Fruit fly (Drosophila melanogaster) whole organism, embryonic: ENCODE measurements around the gene cic.

Experiments
- Antp ChIP-seq: fragments of 200-800 bp; sonication (Bioruptor generic); optimal IDR thresholded peaks from 3 replicates; lab custom pipeline; 2016; ENCODE audit warnings: missing biosample characterization, missing genetic modification characterization
- Bgb ChIP-seq: fragments of 200-800 bp; sonication (Bioruptor generic); IDR thresholded peaks from 2 replicates; pipeline ENCODE4 v1.3.6; 2022; ENCODE audit warnings: missing biosample characterization, missing genetic modification characterization; ENCODE audit not compliant: partially characterized antibody
- CG11504 ChIP-seq: fragments of 200-800 bp; sonication (Bioruptor generic); optimal IDR thresholded peaks from 3 replicates; lab custom pipeline; 2019; ENCODE audit warnings: missing biosample characterization, mild to moderate bottlenecking, missing genetic modification characterization, moderate library complexity
- CG12391 ChIP-seq: fragments of 200-800 bp; sonication (Bioruptor generic); optimal IDR thresholded peaks from 3 replicates; lab custom pipeline; 2018; ENCODE audit warnings: missing biosample characterization, mild to moderate bottlenecking, missing genetic modification characterization, moderate library complexity
- CG13123 ChIP-seq: fragments of 200-800 bp; sonication (Bioruptor generic); optimal IDR thresholded peaks from 2 replicates; lab custom pipeline; 2016; ENCODE audit warnings: missing biosample characterization, missing genetic modification characterization
- CG17328 ChIP-seq: fragments of 200-800 bp; sonication (Bioruptor generic); IDR thresholded peaks from 2 replicates; pipeline ENCODE4 v1.3.6; 2022; ENCODE audit warnings: missing biosample characterization, missing genetic modification characterization
- CG2116 ChIP-seq: fragments of 200-800 bp; sonication (Bioruptor generic); optimal IDR thresholded peaks from 3 replicates; lab custom pipeline; 2018; ENCODE audit warnings: missing biosample characterization, mild to moderate bottlenecking, missing genetic modification characterization
- CG32772 ChIP-seq: fragments of 200-800 bp; sonication (Bioruptor generic); IDR thresholded peaks from 2 replicates; pipeline ENCODE4 v1.3.6; 2022; ENCODE audit warnings: missing biosample characterization, missing genetic modification characterization
- CG33213 ChIP-seq: fragments of 200-800 bp; sonication (Bioruptor generic); optimal IDR thresholded peaks from 3 replicates; lab custom pipeline; 2016; ENCODE audit warnings: missing biosample characterization, missing genetic modification characterization
- CG6175 ChIP-seq: fragments of 200-800 bp; sonication (Bioruptor generic); IDR thresholded peaks from 3 replicates; pipeline ENCODE4 v1.3.6; 2022; ENCODE audit warnings: missing biosample characterization, missing genetic modification characterization
- CG6813 ChIP-seq: fragments of 200-800 bp; sonication (Bioruptor generic); optimal IDR thresholded peaks from 2 replicates; lab custom pipeline; 2017; ENCODE audit warnings: missing biosample characterization, missing genetic modification characterization, mild to moderate bottlenecking, moderate library complexity, missing genetic modification reagents
- CG8478 ChIP-seq: fragments of >200 bp; optimal IDR thresholded peaks from 2 replicates; lab custom pipeline; 2018
- Camta ChIP-seq: fragments of 200-800 bp; sonication (Bioruptor generic); optimal IDR thresholded peaks from 2 replicates; lab custom pipeline; 2016; ENCODE audit warnings: missing biosample characterization, missing genetic modification characterization
- Dek ChIP-seq: fragments of 200-800 bp; sonication (Bioruptor generic); optimal IDR thresholded peaks from 3 replicates; lab custom pipeline; 2019; ENCODE audit warnings: missing biosample characterization, mild to moderate bottlenecking, missing genetic modification characterization, moderate library complexity
- HmgD ChIP-seq: fragments of 200-800 bp; sonication (Bioruptor generic); optimal IDR thresholded peaks from 3 replicates; lab custom pipeline; 2016; ENCODE audit warnings: missing biosample characterization, missing genetic modification characterization
- HmgZ ChIP-seq: fragments of 200-800 bp; sonication (Bioruptor generic); optimal IDR thresholded peaks from 2 replicates; lab custom pipeline; 2018; ENCODE audit warnings: missing biosample characterization, mild to moderate bottlenecking, missing genetic modification characterization
- Hr3 ChIP-seq: fragments of 200-800 bp; sonication (Bioruptor generic); optimal IDR thresholded peaks from 3 replicates; lab custom pipeline; 2016; ENCODE audit warnings: missing biosample characterization, missing genetic modification characterization
- MTF-1 ChIP-seq: fragments of 200-800 bp; sonication (Bioruptor generic); optimal IDR thresholded peaks from 2 replicates; lab custom pipeline; 2018; ENCODE audit warnings: missing biosample characterization, mild to moderate bottlenecking, missing genetic modification characterization, borderline replicate concordance
- Meics ChIP-seq: fragments of 200-800 bp; sonication (Bioruptor generic); optimal IDR thresholded peaks from 2 replicates; lab custom pipeline; 2017; ENCODE audit warnings: missing biosample characterization, mild to moderate bottlenecking, missing genetic modification characterization
- Oaz ChIP-seq: fragments of 200-800 bp; sonication (Bioruptor generic); IDR thresholded peaks from 2 replicates; pipeline ENCODE4 v1.3.6; 2022; ENCODE audit warnings: missing biosample characterization, missing genetic modification characterization
- Oli ChIP-seq: fragments of 200-800 bp; sonication (Bioruptor generic); optimal IDR thresholded peaks from 2 replicates; lab custom pipeline; 2018; ENCODE audit warnings: missing biosample characterization, mild to moderate bottlenecking, missing genetic modification characterization, moderate library complexity
- Pdp1 ChIP-seq, 2 experiments: fragments of 200-800 bp; sonication (Bioruptor generic); optimal IDR thresholded peaks; 3 replicates each; lab custom pipeline; 2016; ENCODE audit warnings: missing biosample characterization in 2 of 2, missing genetic modification characterization in 2 of 2, mild to moderate bottlenecking in 1 of 2, moderate library complexity in 1 of 2
- Sox100B ChIP-seq: fragments of 200-800 bp; sonication (Bioruptor generic); optimal IDR thresholded peaks from 3 replicates; lab custom pipeline; 2018; ENCODE audit warnings: missing biosample characterization, mild to moderate bottlenecking, missing genetic modification characterization
- Tbp ChIP-seq: fragments of >200 bp; optimal IDR thresholded peaks from 2 replicates; lab custom pipeline; 2018; ENCODE audit warnings: missing biosample characterization, missing genetic modification characterization
- abd-A ChIP-seq: fragments of 200-800 bp; sonication (Bioruptor generic); optimal IDR thresholded peaks from 3 replicates; lab custom pipeline; 2019; ENCODE audit warnings: missing biosample characterization, mild to moderate bottlenecking, missing genetic modification characterization, moderate library complexity
- ac ChIP-seq: fragments of 200-800 bp; sonication (Bioruptor generic); optimal IDR thresholded peaks from 3 replicates; lab custom pipeline; 2017; ENCODE audit warnings: missing biosample characterization, mild to moderate bottlenecking, missing genetic modification characterization
- bigmax ChIP-seq: fragments of 200-800 bp; sonication (Bioruptor generic); optimal IDR thresholded peaks from 2 replicates; lab custom pipeline; 2018; ENCODE audit warnings: missing biosample characterization, mild to moderate bottlenecking, missing genetic modification characterization
- cg ChIP-seq: fragments of 200-800 bp; sonication (Bioruptor generic); optimal IDR thresholded peaks from 3 replicates; lab custom pipeline; 2019; ENCODE audit warnings: missing biosample characterization, mild to moderate bottlenecking, missing genetic modification characterization, moderate library complexity
- cwo ChIP-seq: fragments of 200-800 bp; sonication (Bioruptor generic); optimal IDR thresholded peaks from 3 replicates; lab custom pipeline; 2017; ENCODE audit warnings: missing biosample characterization, missing genetic modification characterization, mild to moderate bottlenecking, moderate library complexity, missing genetic modification reagents
- eve ChIP-seq, 2 experiments: fragments of >200 bp; optimal IDR thresholded peaks; 2 replicates each; lab custom pipeline; 2017; ENCODE audit warnings: missing biosample characterization in 2 of 2, missing genetic modification characterization in 2 of 2
- ewg ChIP-seq: fragments of 200-800 bp; sonication (Bioruptor generic); optimal IDR thresholded peaks from 3 replicates; lab custom pipeline; 2017; ENCODE audit warnings: mild to moderate bottlenecking, missing biosample characterization, missing genetic modification reagents, missing genetic modification characterization
- ind ChIP-seq: fragments of 200-800 bp; sonication (Bioruptor generic); optimal IDR thresholded peaks from 3 replicates; lab custom pipeline; 2016; ENCODE audit warnings: missing biosample characterization, missing genetic modification characterization
- lab ChIP-seq: fragments of 200-800 bp; sonication (Bioruptor generic); optimal IDR thresholded peaks from 3 replicates; lab custom pipeline; 2017; ENCODE audit warnings: missing biosample characterization, missing genetic modification characterization, mild to moderate bottlenecking, moderate library complexity, missing genetic modification reagents
- nom ChIP-seq: fragments of 200-800 bp; sonication (Bioruptor generic); optimal IDR thresholded peaks from 2 replicates; lab custom pipeline; 2017; ENCODE audit warnings: missing biosample characterization, missing genetic modification characterization, mild to moderate bottlenecking, moderate library complexity, missing genetic modification reagents
- pb ChIP-seq: fragments of 200-800 bp; sonication (Bioruptor generic); optimal IDR thresholded peaks from 3 replicates; lab custom pipeline; 2016; ENCODE audit warnings: missing biosample characterization, missing genetic modification characterization
- schlank ChIP-seq: fragments of 200-800 bp; sonication (Bioruptor generic); optimal IDR thresholded peaks from 2 replicates; lab custom pipeline; 2018; ENCODE audit warnings: missing biosample characterization, mild to moderate bottlenecking, missing genetic modification characterization
- sqz ChIP-seq: fragments of 200-800 bp; sonication (Bioruptor generic); optimal IDR thresholded peaks from 3 replicates; lab custom pipeline; 2018; ENCODE audit warnings: missing biosample characterization, mild to moderate bottlenecking, missing genetic modification characterization
- sr ChIP-seq: fragments of 200-800 bp; sonication (Bioruptor generic); IDR thresholded peaks from 3 replicates; pipeline ENCODE4 v1.3.6; 2022; ENCODE audit warnings: missing biosample characterization, missing genetic modification characterization
- stwl ChIP-seq: fragments of 200-800 bp; sonication (Bioruptor generic); optimal IDR thresholded peaks from 3 replicates; lab custom pipeline; 2018; ENCODE audit warnings: missing biosample characterization, mild to moderate bottlenecking, missing genetic modification characterization, moderate library complexity

Gene cic

dm6 chr3R:20327572-20328483, 75.3 kb downstream of the cic start, which contains the start of the genes CG4360 and Sirt2 (continued):
- TF ChIP-seq ind (GFP tag; lab: Kevin White, UChicago) (peak; percentile 34), Camta (GFP tag; lab: Kevin White, UChicago) (no peak), ewg (GFP tag; lab: Kevin White, UChicago) (no peak), MTF-1 (GFP tag; lab: Kevin White, UChicago) (no peak), schlank (no peak), Antp (GFP tag; lab: Kevin White, UChicago) (peak; percentile 49), Bgb (peak; percentile 93), CG13123 (GFP tag; lab: Kevin White, UChicago) (no peak), CG33213 (GFP tag; lab: Kevin White, UChicago) (peak; percentile 25), HmgD (GFP tag; lab: Kevin White, UChicago) (peak; percentile 91), nom (GFP tag; lab: Kevin White, UChicago) (no peak), CG6175 (GFP tag; lab: Robert Waterston, UW) (no peak), bigmax (no peak), eve (GFP tag; optimal IDR thresholded peaks at IDR 0.05; lab: Kevin White, UChicago) (no peak)

DNA sequence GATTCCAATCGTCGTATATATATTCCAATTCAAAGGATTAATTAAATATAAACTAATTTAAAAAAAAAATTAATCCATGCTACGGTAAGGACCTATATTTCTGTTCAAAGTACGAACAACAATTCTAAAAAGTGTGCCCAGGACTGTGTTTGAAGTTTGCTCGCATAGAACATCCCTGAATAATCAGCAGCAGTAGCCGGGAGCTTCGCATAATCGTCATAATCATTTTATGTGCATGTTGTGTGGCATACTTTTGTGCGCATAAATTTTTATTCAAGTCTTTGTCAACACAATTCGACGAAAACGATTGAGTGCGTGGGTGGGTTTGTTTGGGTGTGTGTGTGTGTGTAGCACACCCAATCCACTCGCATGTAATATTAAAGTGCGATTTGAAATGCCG, 80.1 kb downstream of the cic start:
- TF ChIP-seq CG11504 (tag; lab: Kevin White, UChicago) (peak; percentile 21), sr (GFP tag; lab: Robert Waterston, UW) (0 out of 3 replicates have a peak, but pooled peaks have one; percentile 34), cg (GFP tag; lab: Kevin White, UChicago) (peak; percentile 40), CG17328 (GFP tag; lab: Robert Waterston, UW) (no peak), lab (GFP tag; lab: Kevin White, UChicago) (peak; percentile 7), Pdp1 (GFP tag; optimal IDR thresholded peaks at IDR 0.05; lab: Kevin White, UChicago) (peak in 1 of 2 experiments; percentile 40), Meics (GFP tag; lab: Kevin White, UChicago) (peak; percentile 4), stwl (tag; lab: Kevin White, UChicago) (peak; percentile 96), Oli (tag; lab: Kevin White, UChicago) (peak; percentile 0), Sox100B (GFP tag; lab: Kevin White, UChicago) (no peak), Oaz (GFP tag; lab: Robert Waterston, UW) (no peak), abd-A (tag; lab: Kevin White, UChicago) (peak; percentile 47), CG2116 (GFP tag; lab: Kevin White, UChicago) (peak; percentile 3)

dm6 chr3R:20338673-20339072, 86.1 kb downstream of the cic start, which contains the start of gene Ir92a:
TSS of gene Ir92a (plus strand) at chr3R:20338973.
- TF ChIP-seq CG6813 (no peak), Hr3 (GFP tag; lab: Kevin White, UChicago) (no peak), Tbp (GFP tag; lab: Kevin White, UChicago) (no peak), pb (GFP tag; lab: Kevin White, UChicago) (no peak), CG8478 (lab: Kevin White, UChicago) (no peak), Dek (no peak), cwo (GFP tag; lab: Kevin White, UChicago) (no peak), CG12391 (no peak), ac (no peak), CG32772 (GFP tag; lab: Robert Waterston, UW) (no peak), sqz (GFP tag; lab: Kevin White, UChicago) (no peak), HmgZ (tag; lab: Kevin White, UChicago) (no peak)
- TF ChIP-seq, all 482 proteins: peak for 0
